Fruit fly (Drosophila melanogaster) whole organism, embryonic: ENCODE data around the gene asun.
A peak's percentile ranks its signal among the peaks of the same experiment; 100 is the strongest.

ENCODE experiments used
- Aef1 ChIP-seq: fragments of 200-800 bp; sonication (Bioruptor generic); IDR thresholded peaks from 3 replicates; pipeline ENCODE4 v1.3.6; 2022; ENCODE audit warnings: missing biosample characterization, missing genetic modification characterization
- Atf6 ChIP-seq: fragments of 200-800 bp; sonication (Bioruptor generic); IDR thresholded peaks from 2 replicates; pipeline ENCODE4 v1.3.6; 2022; ENCODE audit warnings: missing biosample characterization, missing genetic modification characterization
- B-H1 ChIP-seq: fragments of 200-800 bp; sonication (Bioruptor generic); IDR thresholded peaks from 3 replicates; pipeline ENCODE4 v1.3.6; 2022; ENCODE audit warnings: missing biosample characterization, missing genetic modification characterization
- B-H2 ChIP-seq: fragments of 200-800 bp; sonication (Bioruptor generic); optimal IDR thresholded peaks from 2 replicates; lab custom pipeline; 2018; ENCODE audit warnings: missing biosample characterization, mild to moderate bottlenecking, missing genetic modification characterization
- Blimp-1 ChIP-seq: fragments of 200-800 bp; sonication (Bioruptor generic); optimal IDR thresholded peaks from 3 replicates; lab custom pipeline; 2018; ENCODE audit warnings: missing biosample characterization, missing genetic modification characterization, mild to moderate bottlenecking, moderate library complexity, missing genetic modification reagents
- CG11093 ChIP-seq: fragments of 200-800 bp; sonication (Bioruptor generic); IDR thresholded peaks from 3 replicates; pipeline ENCODE4 v1.3.6; 2022; ENCODE audit warnings: missing biosample characterization, missing genetic modification characterization
- CG13894 ChIP-seq: fragments of 200-800 bp; sonication (Bioruptor generic); optimal IDR thresholded peaks from 3 replicates; lab custom pipeline; 2018; ENCODE audit warnings: missing biosample characterization, mild to moderate bottlenecking, missing genetic modification characterization, moderate library complexity
- CG15479 ChIP-seq: fragments of 200-800 bp; sonication (Bioruptor generic); optimal IDR thresholded peaks from 3 replicates; lab custom pipeline; 2019; ENCODE audit warnings: missing biosample characterization, mild to moderate bottlenecking, missing genetic modification characterization, moderate library complexity
- CG15696 ChIP-seq: fragments of 200-800 bp; sonication (Bioruptor generic); optimal IDR thresholded peaks from 2 replicates; lab custom pipeline; 2019; ENCODE audit warnings: missing biosample characterization, mild to moderate bottlenecking, missing genetic modification characterization, moderate library complexity
- CG17829 ChIP-seq: fragments of 200-800 bp; optimal IDR thresholded peaks from 2 replicates; lab custom pipeline; 2019; ENCODE audit warnings: missing biosample characterization, mild to moderate bottlenecking, missing genetic modification characterization, moderate library complexity
- CG3726 ChIP-seq: fragments of 200-800 bp; sonication (Bioruptor generic); IDR thresholded peaks from 3 replicates; pipeline ENCODE4, ENCODE4 v1.3.6; 2022; ENCODE audit warnings: missing biosample characterization, missing genetic modification characterization
- CG3847 ChIP-seq: fragments of 200-800 bp; sonication (Bioruptor generic); IDR thresholded peaks from 2 replicates; pipeline ENCODE4 v1.3.6; 2022; ENCODE audit warnings: missing biosample characterization, missing genetic modification characterization
- CG4282 ChIP-seq: fragments of 200-800 bp; sonication (Bioruptor generic); optimal IDR thresholded peaks from 2 replicates; lab custom pipeline; 2016; ENCODE audit warnings: missing biosample characterization, missing genetic modification characterization
- CG4328 ChIP-seq: fragments of 200-800 bp; sonication (Bioruptor generic); optimal IDR thresholded peaks from 3 replicates; lab custom pipeline; 2017; ENCODE audit warnings: missing biosample characterization, missing genetic modification reagents, missing genetic modification characterization
- CG43689 ChIP-seq: fragments of 200-800 bp; sonication (Bioruptor generic); IDR thresholded peaks from 2 replicates; pipeline ENCODE4 v1.3.6; 2022; ENCODE audit warnings: missing biosample characterization, missing genetic modification characterization
- CG4424 ChIP-seq: fragments of 200-800 bp; sonication (Bioruptor generic); optimal IDR thresholded peaks from 3 replicates; lab custom pipeline; 2016; ENCODE audit warnings: missing biosample characterization, missing genetic modification characterization
- CG4730 ChIP-seq: fragments of 200-800 bp; sonication (Bioruptor generic); IDR thresholded peaks from 2 replicates; pipeline ENCODE4 v1.3.6; 2022; ENCODE audit warnings: missing biosample characterization, missing genetic modification characterization
- CG5245 ChIP-seq: fragments of 200-800 bp; sonication (Bioruptor generic); optimal IDR thresholded peaks from 3 replicates; lab custom pipeline; 2016; ENCODE audit warnings: missing biosample characterization, missing genetic modification characterization
- CG9609 ChIP-seq: fragments of 200-800 bp; sonication (Bioruptor generic); optimal IDR thresholded peaks from 3 replicates; lab custom pipeline; 2016; ENCODE audit warnings: missing biosample characterization, missing genetic modification characterization
- Dref ChIP-seq: fragments of 200-800 bp; sonication (Bioruptor generic); IDR thresholded peaks from 2 replicates; pipeline ENCODE4 v1.3.6; 2022; ENCODE audit warnings: missing biosample characterization, missing genetic modification characterization
- Ets65A ChIP-seq: fragments of 200-800 bp; sonication (Bioruptor generic); peaks from one replicate; lab custom pipeline; 2016; ENCODE audit warnings: missing biosample characterization, missing genetic modification characterization
- H15 ChIP-seq: fragments of 200-800 bp; sonication (Bioruptor generic); IDR thresholded peaks from 3 replicates; pipeline ENCODE4 v1.3.6; 2022; ENCODE audit warnings: missing biosample characterization, missing genetic modification characterization
- H2.0 ChIP-seq: fragments of 200-800 bp; sonication (Bioruptor generic); IDR thresholded peaks from 2 replicates; pipeline ENCODE4 v1.3.6; 2022; ENCODE audit warnings: missing biosample characterization, missing genetic modification characterization
- Hmr ChIP-seq: fragments of 200-800 bp; sonication (Bioruptor generic); optimal IDR thresholded peaks from 3 replicates; lab custom pipeline; 2017; ENCODE audit warnings: mild to moderate bottlenecking, missing biosample characterization, missing genetic modification reagents, missing genetic modification characterization
- Jarid2 ChIP-seq: fragments of 200-800 bp; sonication (Bioruptor generic); optimal IDR thresholded peaks from 3 replicates; lab custom pipeline; 2017; ENCODE audit warnings: mild to moderate bottlenecking, missing biosample characterization, missing genetic modification reagents, missing genetic modification characterization
- Neu2 ChIP-seq: fragments of 200-800 bp; sonication (Bioruptor generic); optimal IDR thresholded peaks from 3 replicates; lab custom pipeline; 2016; ENCODE audit warnings: missing biosample characterization, missing genetic modification characterization, borderline replicate concordance
- Six4 ChIP-seq: fragments of 200-800 bp; sonication (Bioruptor generic); optimal IDR thresholded peaks from 2 replicates; lab custom pipeline; 2016; ENCODE audit warnings: missing biosample characterization, missing genetic modification characterization
- Trl ChIP-seq, 3 experiments: fragments of >200 bp in 2 of 3; fragments of 200-800 bp in 1 of 3; sonication (Bioruptor generic) in 1 of 3; optimal IDR thresholded peaks; 2 replicates in 1 of 3; 3 replicates in 2 of 3; lab custom pipeline; 2016 to 2017; ENCODE audit warnings: missing biosample characterization in 1 of 3, missing genetic modification characterization in 1 of 3
- YL-1 ChIP-seq: fragments of 200-800 bp; sonication (Bioruptor generic); optimal IDR thresholded peaks from 3 replicates; lab custom pipeline; 2017; ENCODE audit warnings: missing biosample characterization, mild to moderate bottlenecking, missing genetic modification characterization
- aop ChIP-seq: fragments of 200-800 bp; sonication (Bioruptor generic); IDR thresholded peaks from 2 replicates; pipeline ENCODE4 v1.3.6; 2022; ENCODE audit warnings: missing biosample characterization, missing genetic modification characterization
- bcd ChIP-seq: fragments of 200-800 bp; sonication (Bioruptor generic); optimal IDR thresholded peaks from 2 replicates; lab custom pipeline; 2017; ENCODE audit warnings: missing biosample characterization, mild to moderate bottlenecking, missing genetic modification characterization
- br ChIP-seq: fragments of >200 bp; optimal IDR thresholded peaks from 2 replicates; lab custom pipeline; 2017
- crp ChIP-seq, 2 experiments: fragments of 200-800 bp; sonication (Bioruptor generic); optimal IDR thresholded peaks; 2 replicates in 1 of 2; 3 replicates in 1 of 2; lab custom pipeline; 2017; ENCODE audit warnings: missing biosample characterization in 2 of 2, missing genetic modification characterization in 2 of 2, mild to moderate bottlenecking in 1 of 2, moderate library complexity in 1 of 2
- disco-r ChIP-seq: fragments of 200-800 bp; sonication (Bioruptor generic); optimal IDR thresholded peaks from 2 replicates; lab custom pipeline; 2016; ENCODE audit warnings: missing biosample characterization, missing genetic modification characterization
- emc ChIP-seq: fragments of 200-800 bp; sonication (Bioruptor generic); optimal IDR thresholded peaks from 2 replicates; lab custom pipeline; 2016; ENCODE audit warnings: missing biosample characterization, missing genetic modification characterization
- eve ChIP-seq, 2 experiments: fragments of >200 bp; optimal IDR thresholded peaks; 2 replicates each; lab custom pipeline; 2017; ENCODE audit warnings: missing biosample characterization in 2 of 2, missing genetic modification characterization in 2 of 2
- hkb ChIP-seq, 2 experiments: fragments of 200-800 bp in 1 of 2; fragments of >200 bp in 1 of 2; sonication (Bioruptor generic) in 1 of 2; IDR thresholded peaks in 1 of 2; optimal IDR thresholded peaks in 1 of 2; 2 replicates each; pipeline versions ENCODE4 v1.3.6 to Lab custom; 2017 to 2022; ENCODE audit warnings: missing biosample characterization in 1 of 2, missing genetic modification characterization in 1 of 2
- klu ChIP-seq: fragments of 200-800 bp; sonication (Bioruptor generic); IDR thresholded peaks from 2 replicates; pipeline ENCODE4 v1.3.6; 2022; ENCODE audit warnings: missing biosample characterization, missing genetic modification characterization
- nau ChIP-seq: fragments of 200-800 bp; sonication (Bioruptor generic); optimal IDR thresholded peaks from 3 replicates; lab custom pipeline; 2017; ENCODE audit warnings: missing biosample characterization, mild to moderate bottlenecking, missing genetic modification characterization, missing genetic modification reagents
- odd ChIP-seq: fragments of 200-800 bp; sonication (Bioruptor generic); optimal IDR thresholded peaks from 2 replicates; lab custom pipeline; 2017; ENCODE audit warnings: missing biosample characterization, mild to moderate bottlenecking, missing genetic modification characterization
- p53 ChIP-seq: fragments of 200-800 bp; sonication (Bioruptor generic); optimal IDR thresholded peaks from 2 replicates; lab custom pipeline; 2016; ENCODE audit warnings: missing biosample characterization, missing genetic modification characterization
- pan ChIP-seq, 4 experiments: fragments of >200 bp in 3 of 4; fragments of 200-800 bp in 1 of 4; sonication (Bioruptor generic) in 1 of 4; optimal IDR thresholded peaks in 3 of 4; IDR thresholded peaks in 1 of 4; 2 replicates each; pipeline versions ENCODE4 v1.3.6 to Lab custom; 2017 to 2022; ENCODE audit warnings: missing biosample characterization in 2 of 4, missing genetic modification characterization in 2 of 4, mixed read lengths in 1 of 4
- peb ChIP-seq: fragments of 200-800 bp; sonication (Bioruptor generic); IDR thresholded peaks from 2 replicates; pipeline ENCODE4 v1.3.6; 2022; ENCODE audit warnings: missing biosample characterization, missing genetic modification characterization
- repo ChIP-seq: fragments of 200-800 bp; sonication (Bioruptor generic); optimal IDR thresholded peaks from 2 replicates; lab custom pipeline; 2016; ENCODE audit warnings: missing biosample characterization, missing genetic modification characterization
- salm ChIP-seq: fragments of 200-800 bp; sonication (Bioruptor generic); optimal IDR thresholded peaks from 2 replicates; lab custom pipeline; 2018; ENCODE audit warnings: missing biosample characterization, mild to moderate bottlenecking, missing genetic modification characterization
- slbo ChIP-seq: fragments of 200-800 bp; sonication (Bioruptor generic); IDR thresholded peaks from 2 replicates; pipeline ENCODE4 v1.3.6; 2022; ENCODE audit warnings: missing biosample characterization, missing genetic modification characterization
- trem ChIP-seq: fragments of 200-800 bp; optimal IDR thresholded peaks from 3 replicates; lab custom pipeline; 2019; ENCODE audit warnings: missing biosample characterization, mild to moderate bottlenecking, missing genetic modification characterization, moderate library complexity
- zen2 ChIP-seq: fragments of 200-800 bp; sonication (Bioruptor generic); IDR thresholded peaks from 3 replicates; pipeline ENCODE4 v1.3.6; 2022; ENCODE audit warnings: missing biosample characterization, missing genetic modification characterization; ENCODE audit not compliant: partially characterized antibody
- zfh2 ChIP-seq: fragments of 200-800 bp; sonication (Bioruptor generic); optimal IDR thresholded peaks from 2 replicates; lab custom pipeline; 2016; ENCODE audit warnings: missing biosample characterization, missing genetic modification characterization

The asun gene

dm6 chr3R:16223252-16224037 is 40.6 kb upstream of the asun start (continued):
- TF ChIP-seq bcd (GFP tag; lab: Kevin White, UChicago) (peak; percentile 4), Neu2 (GFP tag; lab: Kevin White, UChicago) (no peak), CG5245 (no peak), salm (tag; lab: Kevin White, UChicago) (no peak), CG4730 (GFP tag; lab: Robert Waterston, UW) (no peak), klu (GFP tag; lab: Robert Waterston, UW) (no peak), CG11093 (no peak), CG9609 (GFP tag; lab: Kevin White, UChicago) (no peak), nau (no peak), crp (GFP tag; optimal IDR thresholded peaks at IDR 0.05; lab: Kevin White, UChicago) (no peak), peb (no peak), zfh2 (GFP tag; lab: Kevin White, UChicago) (no peak), Hmr (peak; percentile 42), CG4282 (GFP tag; lab: Kevin White, UChicago) (no peak), zen2 (GFP tag; lab: Robert Waterston, UW) (no peak), B-H1 (GFP tag; lab: Robert Waterston, UW) (no peak), odd (GFP tag; lab: Kevin White, UChicago) (no peak), Blimp-1 (GFP tag; lab: Kevin White, UChicago) (peak; percentile 25), Six4 (no peak), br (lab: Kevin White, UChicago) (no peak), Aef1 (no peak), Atf6 (GFP tag; lab: Robert Waterston, UW) (no peak), CG43689 (GFP tag; lab: Robert Waterston, UW) (no peak), hkb (optimal IDR thresholded peaks at IDR 0.05; lab: Kevin White, UChicago) (no peak), hkb (GFP tag; IDR thresholded peaks at IDR 0.05; lab: Robert Waterston, UW) (peak; percentile 9; the same call in 1 of the 2 replicates), H2.0 (GFP tag; lab: Robert Waterston, UW) (no peak), Ets65A (GFP tag; lab: Kevin White, UChicago) (peak; percentile 49), CG3726 (peak; percentile 51; the same call in 1 of the 3 replicates), CG15479 (no peak), repo (GFP tag; lab: Kevin White, UChicago) (peak; percentile 40), H15 (GFP tag; lab: Robert Waterston, UW) (no peak), p53 (GFP tag; lab: Kevin White, UChicago) (no peak), Dref (GFP tag; lab: Robert Waterston, UW) (no peak), CG3847 (GFP tag; lab: Robert Waterston, UW) (no peak), CG15696 (no peak), CG13894 (tag; lab: Kevin White, UChicago) (peak; percentile 86), YL-1 (GFP tag; lab: Kevin White, UChicago) (no peak), B-H2 (GFP tag; lab: Kevin White, UChicago) (peak; percentile 35), CG17829 (tag; lab: Kevin White, UChicago) (no peak), pan (optimal IDR thresholded peaks at IDR 0.05; lab: Kevin White, UChicago) (no peak), pan (GFP tag; optimal IDR thresholded peaks at IDR 0.05 in 1 of 2, IDR thresholded peaks at IDR 0.05 in 1 of 2) (no peak), slbo (GFP tag; lab: Robert Waterston, UW) (peak; percentile 48; the same call in 1 of the 2 replicates), CG4328 (GFP tag; lab: Kevin White, UChicago) (no peak), Jarid2 (GFP tag; lab: Kevin White, UChicago) (peak; percentile 77), emc (no peak), eve (GFP tag; optimal IDR thresholded peaks at IDR 0.05; lab: Kevin White, UChicago) (no peak), CG4424 (GFP tag; lab: Kevin White, UChicago) (peak; percentile 39), trem (tag; lab: Kevin White, UChicago) (no peak), disco-r (GFP tag; lab: Kevin White, UChicago) (no peak), Trl (optimal IDR thresholded peaks at IDR 0.05; lab: Kevin White, UChicago) (no peak), Trl (GFP tag; optimal IDR thresholded peaks at IDR 0.05; lab: Kevin White, UChicago) (peak; percentile 22), aop (GFP tag; lab: Robert Waterston, UW) (no peak)
